Fruit fly (Drosophila melanogaster) whole organism, embryonic: ENCODE data around the gene CG6225.

Experiments
- Adf1 ChIP-seq: fragments of 200-800 bp; sonication (Bioruptor generic); IDR thresholded peaks from 2 replicates; pipeline ENCODE4 v1.3.6; 2022; ENCODE audit warnings: missing biosample characterization, missing genetic modification characterization
- BEAF-32 ChIP-seq: fragments of 200-800 bp; sonication (Bioruptor generic); optimal IDR thresholded peaks from 3 replicates; lab custom pipeline; 2017; ENCODE audit warnings: missing biosample characterization, missing genetic modification characterization, mild to moderate bottlenecking, moderate library complexity, missing genetic modification reagents
- CG1024 ChIP-seq: fragments of 200-800 bp; sonication (Bioruptor generic); IDR thresholded peaks from 2 replicates; pipeline ENCODE4 v1.3.6; 2022; ENCODE audit warnings: missing biosample characterization, missing genetic modification characterization
- CG10366 ChIP-seq: fragments of 200-800 bp; sonication (Bioruptor generic); IDR thresholded peaks from 2 replicates; pipeline ENCODE4 v1.3.6; 2022; ENCODE audit warnings: missing biosample characterization, missing genetic modification characterization
- CG11504 ChIP-seq: fragments of 200-800 bp; sonication (Bioruptor generic); optimal IDR thresholded peaks from 3 replicates; lab custom pipeline; 2019; ENCODE audit warnings: missing biosample characterization, mild to moderate bottlenecking, missing genetic modification characterization, moderate library complexity
- CG12299 ChIP-seq: fragments of 200-800 bp; sonication (Bioruptor generic); optimal IDR thresholded peaks from 2 replicates; lab custom pipeline; 2018; ENCODE audit warnings: missing biosample characterization, mild to moderate bottlenecking, missing genetic modification characterization
- CG13123 ChIP-seq: fragments of 200-800 bp; sonication (Bioruptor generic); optimal IDR thresholded peaks from 2 replicates; lab custom pipeline; 2016; ENCODE audit warnings: missing biosample characterization, missing genetic modification characterization
- CG1603 ChIP-seq: fragments of 200-800 bp; sonication (Bioruptor generic); optimal IDR thresholded peaks from 2 replicates; lab custom pipeline; 2019; ENCODE audit warnings: missing biosample characterization, mild to moderate bottlenecking, missing genetic modification characterization, moderate library complexity
- CG17802 ChIP-seq: fragments of 200-800 bp; sonication (Bioruptor generic); optimal IDR thresholded peaks from 2 replicates; lab custom pipeline; 2018; ENCODE audit warnings: missing biosample characterization, mild to moderate bottlenecking, missing genetic modification characterization, moderate library complexity
- CG18011 ChIP-seq: fragments of 200-800 bp; sonication (Bioruptor generic); optimal IDR thresholded peaks from 2 replicates; lab custom pipeline; 2017; ENCODE audit warnings: missing biosample characterization, missing genetic modification characterization, mild to moderate bottlenecking, moderate library complexity, missing genotype
- CG18599 ChIP-seq: fragments of 200-800 bp; sonication (Bioruptor generic); optimal IDR thresholded peaks from 3 replicates; lab custom pipeline; 2017; ENCODE audit warnings: missing biosample characterization, missing genetic modification characterization, mild to moderate bottlenecking, moderate library complexity, missing genetic modification reagents
- CG2129 ChIP-seq: fragments of 200-800 bp; sonication (Bioruptor generic); IDR thresholded peaks from 2 replicates; pipeline ENCODE4 v1.3.6; 2022; ENCODE audit warnings: missing biosample characterization, missing genetic modification characterization; ENCODE audit not compliant: partially characterized antibody
- CG2889 ChIP-seq: fragments of 200-800 bp; sonication (Bioruptor generic); IDR thresholded peaks from 3 replicates; pipeline ENCODE4 v1.3.6; 2022; ENCODE audit warnings: missing biosample characterization, missing genetic modification characterization
- CG30431 ChIP-seq: fragments of 200-800 bp; sonication (Bioruptor generic); optimal IDR thresholded peaks from 2 replicates; lab custom pipeline; 2017; ENCODE audit warnings: missing biosample characterization, missing genetic modification characterization
- CG33213 ChIP-seq: fragments of 200-800 bp; sonication (Bioruptor generic); optimal IDR thresholded peaks from 3 replicates; lab custom pipeline; 2016; ENCODE audit warnings: missing biosample characterization, missing genetic modification characterization
- CG33557 ChIP-seq: fragments of 200-800 bp; sonication (Bioruptor generic); optimal IDR thresholded peaks from 2 replicates; lab custom pipeline; 2019; ENCODE audit warnings: missing biosample characterization, mild to moderate bottlenecking, missing genetic modification characterization, moderate library complexity
- CG7357 ChIP-seq: fragments of 200-800 bp; sonication (Bioruptor generic); IDR thresholded peaks from 3 replicates; pipeline ENCODE4 v1.3.6; 2022; ENCODE audit warnings: missing biosample characterization, missing genetic modification characterization
- CG9797 ChIP-seq: fragments of 200-800 bp; sonication (Bioruptor generic); optimal IDR thresholded peaks from 3 replicates; lab custom pipeline; 2018; ENCODE audit warnings: missing biosample characterization, mild to moderate bottlenecking, missing genetic modification characterization
- CG9876 ChIP-seq: fragments of 200-800 bp; sonication (Bioruptor generic); optimal IDR thresholded peaks from 2 replicates; lab custom pipeline; 2016; ENCODE audit warnings: missing biosample characterization, missing genetic modification characterization
- E2f1 ChIP-seq: fragments of 200-800 bp; sonication (Bioruptor generic); IDR thresholded peaks from 2 replicates; pipeline ENCODE4 v1.3.6; 2022; ENCODE audit warnings: missing biosample characterization, missing genetic modification characterization
- Eip74EF ChIP-seq, 2 experiments: fragments of 200-800 bp in 1 of 2; fragments of >200 bp in 1 of 2; sonication (Bioruptor generic) in 1 of 2; optimal IDR thresholded peaks; 2 replicates each; lab custom pipeline; 2017 to 2019; ENCODE audit warnings: missing biosample characterization in 2 of 2, missing genetic modification characterization in 2 of 2, mild to moderate bottlenecking in 1 of 2, moderate library complexity in 1 of 2
- Lim3 ChIP-seq: fragments of 200-800 bp; sonication (Bioruptor generic); IDR thresholded peaks from 2 replicates; pipeline ENCODE4 v1.3.6; 2022; ENCODE audit warnings: missing biosample characterization, missing genetic modification characterization
- NFAT ChIP-seq: fragments of 200-800 bp; sonication (Bioruptor generic); IDR thresholded peaks from 2 replicates; pipeline ENCODE4 v1.3.6; 2022; ENCODE audit warnings: missing biosample characterization, missing genetic modification characterization
- Neu2 ChIP-seq: fragments of 200-800 bp; sonication (Bioruptor generic); optimal IDR thresholded peaks from 3 replicates; lab custom pipeline; 2016; ENCODE audit warnings: missing biosample characterization, missing genetic modification characterization, borderline replicate concordance
- Sox102F ChIP-seq: fragments of 200-800 bp; sonication (Bioruptor generic); optimal IDR thresholded peaks from 2 replicates; lab custom pipeline; 2018; ENCODE audit warnings: missing biosample characterization, mild to moderate bottlenecking, missing genetic modification characterization, moderate library complexity
- Xrp1 ChIP-seq: fragments of 200-800 bp; sonication (Bioruptor generic); IDR thresholded peaks from 2 replicates; pipeline ENCODE4 v1.3.6; 2022; ENCODE audit warnings: missing biosample characterization, missing genetic modification characterization
- abd-A ChIP-seq: fragments of 200-800 bp; sonication (Bioruptor generic); optimal IDR thresholded peaks from 3 replicates; lab custom pipeline; 2019; ENCODE audit warnings: missing biosample characterization, mild to moderate bottlenecking, missing genetic modification characterization, moderate library complexity
- aop ChIP-seq: fragments of 200-800 bp; sonication (Bioruptor generic); IDR thresholded peaks from 2 replicates; pipeline ENCODE4 v1.3.6; 2022; ENCODE audit warnings: missing biosample characterization, missing genetic modification characterization
- bcd ChIP-seq: fragments of 200-800 bp; sonication (Bioruptor generic); optimal IDR thresholded peaks from 2 replicates; lab custom pipeline; 2017; ENCODE audit warnings: missing biosample characterization, mild to moderate bottlenecking, missing genetic modification characterization
- bsh ChIP-seq, 2 experiments: fragments of 200-800 bp; sonication (Bioruptor generic); optimal IDR thresholded peaks; 2 replicates each; lab custom pipeline; 2017 to 2018; ENCODE audit warnings: mild to moderate bottlenecking in 2 of 2, missing biosample characterization in 2 of 2, missing genetic modification characterization in 2 of 2, moderate library complexity in 1 of 2
- cg ChIP-seq: fragments of 200-800 bp; sonication (Bioruptor generic); optimal IDR thresholded peaks from 3 replicates; lab custom pipeline; 2019; ENCODE audit warnings: missing biosample characterization, mild to moderate bottlenecking, missing genetic modification characterization, moderate library complexity
- ci ChIP-seq: fragments of 200-800 bp; sonication (Bioruptor generic); IDR thresholded peaks from 3 replicates; pipeline ENCODE4 v1.3.6; 2022; ENCODE audit warnings: missing biosample characterization, missing genetic modification characterization
- crol ChIP-seq: fragments of 200-800 bp; sonication (Bioruptor generic); IDR thresholded peaks from 2 replicates; pipeline ENCODE4 v1.3.6; 2022; ENCODE audit warnings: missing biosample characterization, missing genetic modification characterization
- da ChIP-seq: fragments of 200-800 bp; sonication (Bioruptor generic); optimal IDR thresholded peaks from 2 replicates; lab custom pipeline; 2016; ENCODE audit warnings: missing biosample characterization, missing genetic modification characterization
- dmrt11E ChIP-seq: fragments of 200-800 bp; sonication (Bioruptor generic); optimal IDR thresholded peaks from 3 replicates; lab custom pipeline; 2018; ENCODE audit warnings: missing biosample characterization, mild to moderate bottlenecking, missing genetic modification characterization, moderate library complexity
- exex ChIP-seq: fragments of 200-800 bp; sonication (Bioruptor generic); optimal IDR thresholded peaks from 4 replicates; lab custom pipeline; 2018; ENCODE audit warnings: missing biosample characterization, mild to moderate bottlenecking, missing genetic modification characterization, moderate library complexity
- fd64A ChIP-seq: fragments of 200-800 bp; sonication (Bioruptor generic); optimal IDR thresholded peaks from 3 replicates; lab custom pipeline; 2018; ENCODE audit warnings: missing biosample characterization, mild to moderate bottlenecking, missing genetic modification characterization
- gce ChIP-seq: fragments of 200-800 bp; sonication (Bioruptor generic); IDR thresholded peaks from 3 replicates; pipeline ENCODE4 v1.3.6; 2022; ENCODE audit warnings: missing biosample characterization, missing genetic modification characterization
- grn ChIP-seq: fragments of 200-800 bp; sonication (Bioruptor generic); optimal IDR thresholded peaks from 3 replicates; lab custom pipeline; 2017; ENCODE audit warnings: missing biosample characterization, missing genetic modification characterization
- nerfin-2 ChIP-seq: fragments of 200-800 bp; sonication (Bioruptor generic); IDR thresholded peaks from 2 replicates; pipeline ENCODE4 v1.3.6; 2022; ENCODE audit warnings: missing biosample characterization, missing genetic modification characterization; ENCODE audit not compliant: partially characterized antibody
- nom ChIP-seq: fragments of 200-800 bp; sonication (Bioruptor generic); optimal IDR thresholded peaks from 2 replicates; lab custom pipeline; 2017; ENCODE audit warnings: missing biosample characterization, missing genetic modification characterization, mild to moderate bottlenecking, moderate library complexity, missing genetic modification reagents
- prd ChIP-seq, 3 experiments: fragments of >200 bp in 2 of 3; fragments of 200-800 bp in 1 of 3; sonication (Bioruptor generic) in 1 of 3; optimal IDR thresholded peaks in 2 of 3; IDR thresholded peaks in 1 of 3; 2 replicates in 2 of 3; 3 replicates in 1 of 3; pipeline versions ENCODE4 v1.3.6 to Lab custom; 2017 to 2022; ENCODE audit warnings: missing biosample characterization in 1 of 3, missing genetic modification characterization in 1 of 3
- sens ChIP-seq: fragments of 200-800 bp; sonication (Bioruptor generic); peaks from one replicate; lab custom pipeline; 2016; ENCODE audit warnings: missing biosample characterization, missing genetic modification characterization
- sens-2 ChIP-seq: fragments of 200-800 bp; sonication (Bioruptor generic); IDR thresholded peaks from 2 replicates; pipeline ENCODE4 v1.3.6; 2022; ENCODE audit warnings: missing biosample characterization, missing genetic modification characterization
- slbo ChIP-seq: fragments of 200-800 bp; sonication (Bioruptor generic); IDR thresholded peaks from 2 replicates; pipeline ENCODE4 v1.3.6; 2022; ENCODE audit warnings: missing biosample characterization, missing genetic modification characterization
- sna ChIP-seq: fragments of 200-800 bp; sonication (Bioruptor generic); IDR thresholded peaks from 2 replicates; pipeline ENCODE4 v1.3.6; 2022; ENCODE audit warnings: missing biosample characterization, missing genetic modification characterization; ENCODE audit not compliant: partially characterized antibody
- tin ChIP-seq: fragments of 200-800 bp; sonication (Bioruptor generic); optimal IDR thresholded peaks from 3 replicates; lab custom pipeline; 2016; ENCODE audit warnings: missing biosample characterization, missing genetic modification characterization
- trem ChIP-seq: fragments of 200-800 bp; optimal IDR thresholded peaks from 3 replicates; lab custom pipeline; 2019; ENCODE audit warnings: missing biosample characterization, mild to moderate bottlenecking, missing genetic modification characterization, moderate library complexity
- wek ChIP-seq: fragments of 200-800 bp; sonication (Bioruptor generic); optimal IDR thresholded peaks from 3 replicates; lab custom pipeline; 2018; ENCODE audit warnings: missing biosample characterization, mild to moderate bottlenecking, missing genetic modification characterization, moderate library complexity
- z ChIP-seq: fragments of 200-800 bp; sonication (Bioruptor generic); IDR thresholded peaks from 3 replicates; pipeline ENCODE4 v1.3.6; 2022; ENCODE audit warnings: missing biosample characterization, missing genetic modification characterization

CG6225 gene

DNA sequence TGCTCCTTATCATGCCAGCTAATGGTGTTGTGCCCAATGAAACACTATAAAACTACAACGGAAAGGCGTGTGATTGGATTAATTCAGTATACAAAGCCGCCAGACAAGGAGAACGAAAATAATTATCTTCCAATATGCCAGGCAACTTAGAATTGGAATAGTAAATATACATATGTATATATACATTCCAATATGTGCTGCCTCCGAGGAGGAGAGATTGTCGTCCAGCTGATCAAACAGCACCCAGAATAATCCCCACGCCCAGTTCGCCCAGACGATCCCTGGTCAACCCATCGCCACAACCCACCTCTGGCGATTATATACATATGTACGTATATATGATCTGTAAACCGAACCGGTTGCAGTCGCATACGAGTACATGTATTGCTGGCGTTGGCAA lies 46.9 kb downstream of the CG6225 start (continued):
- TF ChIP-seq crol (GFP tag; lab: Robert Waterston, UW) (no peak), bsh (GFP tag; optimal IDR thresholded peaks at IDR 0.05; lab: Kevin White, UChicago) (peak in 1 of 2 experiments; percentile 44), CG2129 (GFP tag; lab: Robert Waterston, UW) (no peak), CG11504 (no peak), wek (GFP tag; lab: Kevin White, UChicago) (peak; percentile 43), CG33213 (GFP tag; lab: Kevin White, UChicago) (no peak), CG13123 (GFP tag; lab: Kevin White, UChicago) (no peak), da (GFP tag; lab: Kevin White, UChicago) (no peak), Sox102F (GFP tag; lab: Kevin White, UChicago) (no peak), exex (tag; lab: Kevin White, UChicago) (peak; percentile 11), Lim3 (GFP tag; lab: Robert Waterston, UW) (no peak), E2f1 (GFP tag; lab: Robert Waterston, UW) (no peak), CG30431 (no peak), nom (GFP tag; lab: Kevin White, UChicago) (no peak), CG18011 (GFP tag; lab: Kevin White, UChicago) (no peak), CG17802 (tag; lab: Kevin White, UChicago) (no peak), CG9797 (no peak), gce (GFP tag; lab: Robert Waterston, UW) (no peak), CG1024 (GFP tag; lab: Robert Waterston, UW) (no peak), sna (no peak), slbo (GFP tag; lab: Robert Waterston, UW) (no peak), trem (no peak), Eip74EF (GFP tag; optimal IDR thresholded peaks at IDR 0.05; lab: Kevin White, UChicago) (peak in 1 of 2 experiments; percentile 15), CG10366 (GFP tag; lab: Robert Waterston, UW) (no peak), CG2889 (no peak), CG9876 (GFP tag; lab: Kevin White, UChicago) (no peak), CG1603 (tag; lab: Kevin White, UChicago) (no peak), sens (GFP tag; lab: Kevin White, UChicago) (peak; percentile 78), BEAF-32 (GFP tag; lab: Kevin White, UChicago) (no peak), CG7357 (GFP tag; lab: Robert Waterston, UW) (no peak), ci (GFP tag; lab: Robert Waterston, UW) (peak; percentile 38; the same call in 1 of the 3 replicates), grn (GFP tag; lab: Kevin White, UChicago) (no peak), Neu2 (GFP tag; lab: Kevin White, UChicago) (no peak), nerfin-2 (GFP tag; lab: Robert Waterston, UW) (no peak), CG18599 (GFP tag; lab: Kevin White, UChicago) (no peak), z (no peak), fd64A (GFP tag; lab: Kevin White, UChicago) (peak; percentile 69), Adf1 (no peak), prd (optimal IDR thresholded peaks at IDR 0.05; lab: Kevin White, UChicago) (no peak), prd (GFP tag; IDR thresholded peaks at IDR 0.05; lab: Robert Waterston, UW) (no peak), dmrt11E (tag; lab: Kevin White, UChicago) (peak; percentile 27), NFAT (GFP tag; lab: Robert Waterston, UW) (no peak), tin (GFP tag; lab: Kevin White, UChicago) (no peak), bcd (GFP tag; lab: Kevin White, UChicago) (no peak), Xrp1 (GFP tag; lab: Robert Waterston, UW) (peak; percentile 46), abd-A (tag; lab: Kevin White, UChicago) (no peak), cg (GFP tag; lab: Kevin White, UChicago) (no peak), sens-2 (GFP tag; lab: Robert Waterston, UW) (no peak), CG33557 (GFP tag; lab: Kevin White, UChicago) (peak; percentile 49), aop (GFP tag; lab: Robert Waterston, UW) (no peak), CG12299 (tag; lab: Kevin White, UChicago) (no peak)
